Worm (Caenorhabditis elegans) whole organism, L4 larva: ENCODE results near the gene T05C12.8.
A peak's percentile ranks its signal among the peaks of the same experiment; 100 is the strongest.

Experiments used
- ceh-82 ChIP-seq: sonication (generic microtip); optimal IDR thresholded peaks from 2 replicates; lab custom pipeline; 2017; ENCODE audit warnings: missing biosample characterization, missing genetic modification characterization
- daf-19 ChIP-seq: fragments of 200-800 bp; sonication (Bioruptor generic); conservative IDR thresholded peaks from 2 replicates; pipeline ENCODE4 v1.3.6; 2022; ENCODE audit warnings: missing genetic modification characterization, missing compliant biosample characterization
- egl-43 ChIP-seq: fragments of 200-800 bp; sonication (Bioruptor generic); IDR thresholded peaks from 2 replicates; pipeline ENCODE4 v1.3.6; 2022; ENCODE audit warnings: missing genetic modification reagents, missing genetic modification characterization, missing compliant biosample characterization
- lsy-2 ChIP-seq, 2 experiments: fragments of 150-350 bp in 1 of 2; sonication (generic microtip) in 1 of 2; optimal IDR thresholded peaks; 2 replicates each; lab custom pipeline; 2014 to 2017; ENCODE audit warnings: missing biosample characterization in 2 of 2, missing genetic modification characterization in 2 of 2
- nhr-237 ChIP-seq: sonication (generic microtip); optimal IDR thresholded peaks from 2 replicates; lab custom pipeline; 2017; ENCODE audit warnings: missing biosample characterization, missing genetic modification characterization
- nhr-28 ChIP-seq: fragments of 150-350 bp; optimal IDR thresholded peaks from 2 replicates; lab custom pipeline; 2014; ENCODE audit warnings: missing biosample characterization, missing genetic modification characterization
- nhr-42 ChIP-seq: fragments of 200-800 bp; sonication (Bioruptor generic); IDR thresholded peaks from 2 replicates; pipeline ENCODE4 v1.3.6; 2022; ENCODE audit warnings: missing genetic modification characterization, missing compliant biosample characterization
- nhr-77 ChIP-seq: fragments of 150-350 bp; optimal IDR thresholded peaks from 2 replicates; lab custom pipeline; 2014; ENCODE audit warnings: missing biosample characterization, missing genetic modification characterization
- unc-39 ChIP-seq: sonication (generic microtip); optimal IDR thresholded peaks from 2 replicates; lab custom pipeline; 2017; ENCODE audit warnings: missing biosample characterization, missing genetic modification characterization

DNA sequence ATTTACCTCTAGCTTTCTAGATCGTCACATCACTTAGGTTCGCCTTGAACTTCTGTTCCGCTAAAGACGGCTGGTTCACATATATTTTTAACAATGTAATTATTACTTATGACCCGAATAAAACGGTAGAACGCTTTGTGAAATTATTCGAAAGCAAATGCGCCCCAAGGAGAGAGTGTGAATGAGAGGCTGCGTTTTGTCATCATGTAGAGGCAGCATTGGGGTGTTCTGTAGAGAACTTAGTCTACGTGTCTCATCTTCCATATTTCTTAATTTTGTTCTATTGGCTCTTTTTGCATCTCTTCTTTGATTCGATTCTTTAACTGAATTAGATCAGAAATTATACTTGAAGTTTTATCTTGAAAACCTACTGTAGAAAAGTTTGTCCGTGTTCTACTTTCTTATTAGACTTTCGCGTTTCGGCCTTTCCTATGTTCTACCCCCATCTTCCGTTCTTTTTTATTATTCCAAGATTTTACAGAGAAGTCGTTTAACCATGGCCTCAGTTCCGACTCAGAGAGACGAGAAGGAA, 52.3 kb downstream of the T05C12.8 start, which contains the start of gene cdc-48.2:
- no peak for TF ChIP-seq nhr-42
- TF ChIP-seq nhr-237 (tag; lab: Kevin White, UChicago), result no peak
- TF ChIP-seq unc-39 (tag; lab: Kevin White, UChicago), result no peak
- no peak for TF ChIP-seq ceh-82 (tag; lab: Kevin White, UChicago)
- TF ChIP-seq daf-19 (GFP tag; lab: Robert Waterston, UW), result no peak
- no peak for TF ChIP-seq nhr-28 (tag; lab: Kevin White, UChicago)
- TF ChIP-seq lsy-2 (tag; optimal IDR thresholded peaks at IDR 0.05; lab: Kevin White, UChicago), result peak in 1 of 2 experiments; percentile 62
- TF ChIP-seq egl-43, result no peak
- no peak for TF ChIP-seq nhr-77 (tag; lab: Kevin White, UChicago)
